Worm (Caenorhabditis elegans) whole organism, L1 larva: ENCODE results near the gene lido-6.
A peak's percentile ranks its signal among the peaks of the same experiment; 100 is the strongest.

Source experiments
- C16A3.4 ChIP-seq: fragments of 150-350 bp; optimal IDR thresholded peaks from 2 replicates; lab custom pipeline; 2014; ENCODE audit warnings: missing biosample characterization, missing genetic modification characterization
- dpl-1 ChIP-seq, 3 experiments: fragments of 150-350 bp in 2 of 3; sonication (generic microtip) in 1 of 3; optimal IDR thresholded peaks; 2 replicates each; lab custom pipeline; 2014 to 2017; ENCODE audit warnings: missing biosample characterization in 3 of 3, missing genetic modification characterization in 3 of 3, missing genetic modification reagents in 3 of 3
- elt-3 ChIP-seq, 6 experiments: fragments of 150-350 bp in 1 of 6; sonication (generic microtip); optimal IDR thresholded peaks; 2 replicates each; lab custom pipeline; 2017 to 2018; ENCODE audit warnings: missing biosample characterization in 6 of 6, missing genetic modification characterization in 6 of 6, inconsistent platforms in 1 of 6
- lsy-2 ChIP-seq, 2 experiments: fragments of 150-350 bp; optimal IDR thresholded peaks; 2 replicates each; lab custom pipeline; 2014; ENCODE audit warnings: missing biosample characterization in 2 of 2, missing genetic modification characterization in 2 of 2
- nhr-20 ChIP-seq: sonication (generic microtip); optimal IDR thresholded peaks from 2 replicates; lab custom pipeline; 2016; ENCODE audit warnings: mild to moderate bottlenecking, missing genetic modification characterization, missing compliant biosample characterization
- nhr-237 ChIP-seq: fragments of 150-350 bp; optimal IDR thresholded peaks from 2 replicates; lab custom pipeline; 2014; ENCODE audit warnings: missing biosample characterization, missing genetic modification characterization
- nhr-71 ChIP-seq: sonication (generic microtip); optimal IDR thresholded peaks from 2 replicates; lab custom pipeline; 2016; ENCODE audit warnings: mild to moderate bottlenecking, missing genetic modification characterization, moderate library complexity, missing compliant biosample characterization
- rnt-1 ChIP-seq: sonication (generic microtip); optimal IDR thresholded peaks from 2 replicates; lab custom pipeline; 2016; ENCODE audit warnings: mild to moderate bottlenecking, missing genetic modification characterization, moderate library complexity, missing compliant biosample characterization
- swsn-7 ChIP-seq: sonication (generic microtip); optimal IDR thresholded peaks from 2 replicates; lab custom pipeline; 2016; ENCODE audit warnings: missing genetic modification characterization, missing compliant biosample characterization

Gene lido-6

DNA sequence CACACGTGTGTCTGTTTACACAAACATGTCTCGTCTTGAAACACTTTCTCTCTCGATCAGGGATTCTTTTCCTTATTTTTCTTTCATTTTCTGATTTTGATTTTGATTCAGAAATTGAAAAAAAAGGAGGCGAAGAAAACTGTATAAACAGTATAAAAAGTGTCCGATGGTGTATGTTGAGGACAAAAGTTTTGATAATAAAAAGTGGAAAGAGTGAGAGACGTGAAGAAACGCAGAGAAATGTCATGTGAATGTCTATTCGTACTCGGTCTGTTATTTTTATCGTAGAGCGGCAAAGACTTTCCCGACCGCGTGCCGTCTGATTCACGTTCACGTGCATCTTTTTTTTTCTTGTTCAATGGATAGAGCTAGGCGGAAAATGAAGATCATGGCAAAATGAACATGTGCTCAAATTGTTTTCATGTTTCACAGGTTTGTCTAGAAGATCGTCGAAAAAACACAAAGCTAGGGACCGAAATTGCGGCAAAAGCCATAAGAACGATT, 51.2 kb downstream of the lido-6 start (continued):
- TF ChIP-seq dpl-1 (GFP tag; optimal IDR thresholded peaks at IDR 0.05; lab: Kevin White, UChicago) (peak in 1 of 3 experiments; percentile 30), rnt-1 (tag; lab: Kevin White, UChicago) (peak; percentile 10), nhr-20 (peak; percentile 94), nhr-237 (tag; lab: Kevin White, UChicago) (no peak), C16A3.4 (peak; percentile 63), lsy-2 (tag; optimal IDR thresholded peaks at IDR 0.05; lab: Kevin White, UChicago) (peak in 1 of 2 experiments; percentile 66), elt-3 (tag; optimal IDR thresholded peaks at IDR 0.05; lab: Kevin White, UChicago) (peak in 4 of 6 experiments; percentile 40 to 94 (median 65)), swsn-7 (tag; lab: Kevin White, UChicago) (peak; percentile 16), nhr-71 (tag; lab: Kevin White, UChicago) (peak; percentile 91)
